Fruit fly (Drosophila melanogaster) whole organism, prepupa: ENCODE data around the gene Grip75.

Experiments used
- Blimp-1 ChIP-seq: fragments of 200-800 bp; sonication (Bioruptor generic); optimal IDR thresholded peaks from 3 replicates; lab custom pipeline; 2017; ENCODE audit warnings: missing biosample characterization, missing genetic modification characterization, mild to moderate bottlenecking, moderate library complexity, missing genetic modification reagents
- CG10631 ChIP-seq: fragments of 200-800 bp; sonication (Bioruptor generic); optimal IDR thresholded peaks from 2 replicates; lab custom pipeline; 2016; ENCODE audit warnings: missing biosample characterization, missing genetic modification characterization
- CG10669 ChIP-seq: fragments of 200-800 bp; sonication (Bioruptor generic); optimal IDR thresholded peaks from 3 replicates; lab custom pipeline; 2018; ENCODE audit warnings: missing biosample characterization, mild to moderate bottlenecking, missing genetic modification characterization, moderate library complexity
- CG11294 ChIP-seq: fragments of 200-800 bp; sonication (Bioruptor generic); IDR thresholded peaks from 2 replicates; pipeline ENCODE4 v1.3.6; 2022; ENCODE audit warnings: missing biosample characterization, missing genetic modification characterization
- CG11762 ChIP-seq: fragments of 200-800 bp; sonication (Bioruptor generic); optimal IDR thresholded peaks from 3 replicates; lab custom pipeline; 2016; ENCODE audit warnings: missing biosample characterization, missing genetic modification characterization; ENCODE audit not compliant: insufficient read depth
- CG15336 ChIP-seq: fragments of 200-800 bp; sonication (Bioruptor generic); IDR thresholded peaks from 2 replicates; pipeline ENCODE4 v1.3.6; 2022; ENCODE audit warnings: missing biosample characterization, missing genetic modification characterization
- CG1621 ChIP-seq: fragments of 200-800 bp; sonication (Bioruptor generic); optimal IDR thresholded peaks from 3 replicates; lab custom pipeline; 2018; ENCODE audit warnings: missing biosample characterization, mild to moderate bottlenecking, missing genetic modification characterization
- CG3032 ChIP-seq: fragments of 200-800 bp; optimal IDR thresholded peaks from 2 replicates; lab custom pipeline; 2019; ENCODE audit warnings: missing biosample characterization, mild to moderate bottlenecking, missing genetic modification characterization, moderate library complexity
- CG31627 ChIP-seq: fragments of 200-800 bp; sonication (Bioruptor generic); optimal IDR thresholded peaks from 3 replicates; lab custom pipeline; 2016; ENCODE audit warnings: missing biosample characterization, missing genetic modification characterization
- CG32006 ChIP-seq: fragments of 200-800 bp; sonication (Bioruptor generic); optimal IDR thresholded peaks from 3 replicates; lab custom pipeline; 2017; ENCODE audit warnings: missing biosample characterization, mild to moderate bottlenecking, missing genetic modification characterization
- CG3919 ChIP-seq: fragments of 200-800 bp; sonication (Bioruptor generic); optimal IDR thresholded peaks from 3 replicates; lab custom pipeline; 2016; ENCODE audit warnings: missing biosample characterization, missing genetic modification characterization
- CG6276 ChIP-seq: fragments of 200-800 bp; sonication (Bioruptor generic); optimal IDR thresholded peaks from 2 replicates; lab custom pipeline; 2017; ENCODE audit warnings: missing biosample characterization, mild to moderate bottlenecking, missing genetic modification characterization
- CG6808 ChIP-seq: fragments of 200-800 bp; sonication (Bioruptor generic); optimal IDR thresholded peaks from 3 replicates; lab custom pipeline; 2017; ENCODE audit warnings: missing biosample characterization, missing genetic modification characterization, mild to moderate bottlenecking, moderate library complexity, missing genetic modification reagents
- CG6854 ChIP-seq: fragments of 200-800 bp; sonication (Bioruptor generic); optimal IDR thresholded peaks from 2 replicates; lab custom pipeline; 2017; ENCODE audit warnings: missing biosample characterization, mild to moderate bottlenecking, missing genetic modification characterization
- CG8119 ChIP-seq: fragments of 200-800 bp; sonication (Bioruptor generic); IDR thresholded peaks from 3 replicates; pipeline ENCODE4 v1.3.6; 2022; ENCODE audit warnings: missing biosample characterization, missing genetic modification characterization
- CG8319 ChIP-seq: fragments of 200-800 bp; sonication (Bioruptor generic); optimal IDR thresholded peaks from 3 replicates; lab custom pipeline; 2016; ENCODE audit warnings: missing biosample characterization, missing genetic modification characterization
- CG8632 ChIP-seq: fragments of 200-800 bp; sonication (Bioruptor generic); optimal IDR thresholded peaks from 3 replicates; lab custom pipeline; 2016; ENCODE audit warnings: missing biosample characterization, missing genetic modification characterization
- CG9139 ChIP-seq: fragments of 200-800 bp; sonication (Bioruptor generic); optimal IDR thresholded peaks from 3 replicates; lab custom pipeline; 2017; ENCODE audit warnings: missing biosample characterization, mild to moderate bottlenecking, missing genetic modification characterization
- Eip78C ChIP-seq: fragments of 200-800 bp; sonication (Bioruptor generic); peaks from one replicate; lab custom pipeline; 2016; ENCODE audit warnings: missing biosample characterization, missing genetic modification characterization
- Eip93F ChIP-seq: fragments of 200-800 bp; sonication (Bioruptor generic); optimal IDR thresholded peaks from 2 replicates; lab custom pipeline; 2016; ENCODE audit warnings: missing biosample characterization, mild to moderate bottlenecking, missing genetic modification characterization
- Ets96B ChIP-seq: fragments of 200-800 bp; optimal IDR thresholded peaks from 2 replicates; lab custom pipeline; 2019; ENCODE audit warnings: missing biosample characterization, mild to moderate bottlenecking, missing genetic modification characterization, moderate library complexity
- Gug ChIP-seq: fragments of 200-800 bp; sonication (Bioruptor generic); IDR thresholded peaks from 2 replicates; pipeline ENCODE4 v1.3.6; 2022; ENCODE audit warnings: missing biosample characterization, missing genetic modification characterization
- Hr39 ChIP-seq: fragments of 200-800 bp; sonication (Bioruptor generic); optimal IDR thresholded peaks from 2 replicates; lab custom pipeline; 2016; ENCODE audit warnings: missing biosample characterization, missing genetic modification characterization
- Hr4 ChIP-seq: fragments of 200-800 bp; sonication (Bioruptor generic); optimal IDR thresholded peaks from 3 replicates; lab custom pipeline; 2016; ENCODE audit warnings: missing biosample characterization, missing genetic modification characterization
- Lpt ChIP-seq: fragments of 200-800 bp; sonication (Bioruptor generic); optimal IDR thresholded peaks from 3 replicates; lab custom pipeline; 2016; ENCODE audit warnings: missing biosample characterization, missing genetic modification characterization
- OdsH ChIP-seq: fragments of 200-800 bp; sonication (Bioruptor generic); optimal IDR thresholded peaks from 3 replicates; lab custom pipeline; 2016; ENCODE audit warnings: missing biosample characterization, missing genetic modification characterization
- Smox ChIP-seq: fragments of 200-800 bp; sonication (Bioruptor generic); optimal IDR thresholded peaks from 3 replicates; lab custom pipeline; 2016; ENCODE audit warnings: missing biosample characterization, missing genetic modification characterization
- Sox14 ChIP-seq: fragments of 200-800 bp; sonication (Bioruptor generic); optimal IDR thresholded peaks from 3 replicates; lab custom pipeline; 2016; ENCODE audit warnings: missing biosample characterization, missing genetic modification characterization
- Sox15 ChIP-seq: fragments of 200-800 bp; sonication (Bioruptor generic); optimal IDR thresholded peaks from 3 replicates; lab custom pipeline; 2016; ENCODE audit warnings: missing biosample characterization, missing genetic modification characterization
- achi ChIP-seq: fragments of 200-800 bp; sonication (Bioruptor generic); optimal IDR thresholded peaks from 3 replicates; lab custom pipeline; 2016; ENCODE audit warnings: missing biosample characterization, missing genetic modification characterization
- acj6 ChIP-seq: fragments of 200-800 bp; sonication (Bioruptor generic); optimal IDR thresholded peaks from 3 replicates; lab custom pipeline; 2016; ENCODE audit warnings: missing biosample characterization, missing genetic modification characterization
- cyc ChIP-seq: fragments of 200-800 bp; sonication (Bioruptor generic); optimal IDR thresholded peaks from 3 replicates; lab custom pipeline; 2016; ENCODE audit warnings: missing biosample characterization, missing genetic modification characterization
- dsx ChIP-seq: fragments of 200-800 bp; optimal IDR thresholded peaks from 3 replicates; lab custom pipeline; 2019; ENCODE audit warnings: missing biosample characterization, mild to moderate bottlenecking, missing genetic modification characterization, moderate library complexity; ENCODE audit not compliant: poor library complexity, severe bottlenecking
- eg ChIP-seq: fragments of 200-800 bp; sonication (Bioruptor generic); IDR thresholded peaks from 3 replicates; pipeline ENCODE4 v1.3.6; 2022; ENCODE audit warnings: missing biosample characterization, missing genetic modification characterization
- esn ChIP-seq: fragments of 200-800 bp; sonication (Bioruptor generic); optimal IDR thresholded peaks from 2 replicates; lab custom pipeline; 2016; ENCODE audit warnings: missing biosample characterization, mild to moderate bottlenecking, missing genetic modification characterization, moderate library complexity
- fd59A ChIP-seq: fragments of 200-800 bp; sonication (Bioruptor generic); optimal IDR thresholded peaks from 2 replicates; lab custom pipeline; 2017; ENCODE audit warnings: missing biosample characterization, mild to moderate bottlenecking, missing genetic modification characterization, missing genetic modification reagents
- fd85E ChIP-seq: fragments of 200-800 bp; sonication (Bioruptor generic); optimal IDR thresholded peaks from 3 replicates; lab custom pipeline; 2016; ENCODE audit warnings: missing biosample characterization, missing genetic modification characterization
- fkh ChIP-seq: fragments of 200-800 bp; sonication (Bioruptor generic); optimal IDR thresholded peaks from 3 replicates; lab custom pipeline; 2017; ENCODE audit warnings: missing biosample characterization, mild to moderate bottlenecking, missing genetic modification characterization, moderate library complexity
- net ChIP-seq: fragments of 200-800 bp; sonication (Bioruptor generic); optimal IDR thresholded peaks from 3 replicates; lab custom pipeline; 2016; ENCODE audit warnings: missing biosample characterization, missing genetic modification characterization
- salr ChIP-seq, 2 experiments: fragments of 200-800 bp; sonication (Bioruptor generic); optimal IDR thresholded peaks; 3 replicates each; lab custom pipeline; 2016 to 2018; ENCODE audit warnings: missing biosample characterization in 2 of 2, missing genetic modification characterization in 2 of 2, mild to moderate bottlenecking in 1 of 2
- ss ChIP-seq, 2 experiments: fragments of 200-800 bp; sonication (Bioruptor generic); optimal IDR thresholded peaks; 2 replicates in 1 of 2; 3 replicates in 1 of 2; lab custom pipeline; 2017 to 2018; ENCODE audit warnings: mild to moderate bottlenecking in 2 of 2, missing biosample characterization in 2 of 2, missing genetic modification characterization in 2 of 2, moderate library complexity in 1 of 2
- svp ChIP-seq: fragments of 200-800 bp; sonication (Bioruptor generic); peaks from one replicate; lab custom pipeline; 2016; ENCODE audit warnings: missing biosample characterization, missing genetic modification characterization
- topi ChIP-seq: fragments of 200-800 bp; sonication (Bioruptor generic); optimal IDR thresholded peaks from 3 replicates; lab custom pipeline; 2016; ENCODE audit warnings: missing biosample characterization, missing genetic modification characterization
- vri ChIP-seq: fragments of 200-800 bp; sonication (Bioruptor generic); optimal IDR thresholded peaks from 3 replicates; lab custom pipeline; 2016; ENCODE audit warnings: missing biosample characterization, mild to moderate bottlenecking, missing genetic modification characterization

The Grip75 gene

dm6 chr2L:10519225-10519624 lies 36.1 kb downstream of the Grip75 start (continued):
- TF ChIP-seq eg (peak; percentile 86), net (GFP tag; lab: Kevin White, UChicago) (peak; percentile 81), CG1621 (tag; lab: Kevin White, UChicago) (peak; percentile 84), CG6808 (peak; percentile 77), CG6276 (GFP tag; lab: Kevin White, UChicago) (peak; percentile 67), topi (GFP tag; lab: Kevin White, UChicago) (peak; percentile 90), Smox (GFP tag; lab: Kevin White, UChicago) (peak; percentile 87), Ets96B (tag; lab: Kevin White, UChicago) (peak; percentile 91), CG8119 (peak; percentile 82), ss (GFP tag; optimal IDR thresholded peaks at IDR 0.05; lab: Kevin White, UChicago) (peak; percentile 71 to 84), CG6854 (GFP tag; lab: Kevin White, UChicago) (peak; percentile 64), Eip93F (GFP tag; lab: Kevin White, UChicago) (peak; percentile 47), CG31627 (GFP tag; lab: Kevin White, UChicago) (peak; percentile 90), Hr4 (GFP tag; lab: Kevin White, UChicago) (peak; percentile 67), CG8632 (GFP tag; lab: Kevin White, UChicago) (peak; percentile 85), salr (GFP tag; optimal IDR thresholded peaks at IDR 0.05; lab: Kevin White, UChicago) (peak; percentile 17 to 72), achi (peak; percentile 83), cyc (GFP tag; lab: Kevin White, UChicago) (peak; percentile 90), Gug (GFP tag; lab: Robert Waterston, UW) (peak; percentile 63), vri (GFP tag; lab: Kevin White, UChicago) (peak; percentile 71), Sox14 (peak; percentile 91), CG11294 (peak; percentile 67), Sox15 (GFP tag; lab: Kevin White, UChicago) (peak; percentile 80), dsx (GFP tag; lab: Kevin White, UChicago) (peak; percentile 86), fd85E (GFP tag; lab: Kevin White, UChicago) (peak; percentile 52), CG32006 (GFP tag; lab: Kevin White, UChicago) (peak; percentile 66), fkh (GFP tag; lab: Kevin White, UChicago) (no peak), fd59A (GFP tag; lab: Kevin White, UChicago) (peak; percentile 76), CG3032 (tag; lab: Kevin White, UChicago) (peak; percentile 84), CG10669 (GFP tag; lab: Kevin White, UChicago) (peak; percentile 88), svp (peak; percentile 96), CG9139 (GFP tag; lab: Kevin White, UChicago) (peak; percentile 63), Blimp-1 (peak; percentile 61), CG11762 (GFP tag; lab: Kevin White, UChicago) (peak; percentile 63)

DNA sequence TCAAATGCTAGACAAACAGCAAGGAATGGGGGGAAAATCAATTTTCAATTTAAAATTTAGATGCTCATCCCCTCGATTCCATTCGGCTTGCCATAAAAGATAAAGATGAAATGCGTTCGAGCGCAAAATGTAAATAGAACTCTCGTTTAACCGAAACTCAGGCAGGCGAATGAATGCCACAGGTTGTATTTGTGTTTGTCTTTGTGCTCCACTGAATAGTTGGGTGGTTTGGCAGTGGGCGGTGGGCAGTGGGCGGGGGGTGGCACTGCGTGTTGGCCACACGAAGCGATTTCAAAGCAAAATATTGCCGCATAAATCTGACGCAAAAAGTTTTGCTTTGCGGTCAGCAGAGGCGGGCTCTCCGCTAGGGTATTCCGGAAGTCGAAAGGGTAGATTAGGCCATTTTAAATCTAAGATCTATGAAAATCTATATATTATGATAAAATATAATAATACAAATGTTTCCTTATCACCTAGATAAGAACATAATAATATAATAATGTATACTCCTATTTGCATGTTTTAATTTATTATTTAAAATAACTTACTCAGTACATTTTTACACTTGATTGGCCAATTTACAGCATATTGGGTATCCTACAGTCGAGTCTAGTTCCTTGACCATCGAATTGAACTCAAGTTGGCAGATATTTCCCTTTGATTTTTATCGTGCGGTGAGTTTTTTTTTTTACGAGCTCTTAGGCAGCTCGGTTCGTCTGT lies 39.2 kb downstream of the Grip75 start:
- TF ChIP-seq CG3919, result peak; percentile 1
- TF ChIP-seq Blimp-1, result no peak
- peak; percentile 46 for TF ChIP-seq Eip78C (GFP tag; lab: Kevin White, UChicago)
- peak; percentile 55; the same call in 2 of the 3 replicates for TF ChIP-seq CG8119
- TF ChIP-seq acj6 (GFP tag; lab: Kevin White, UChicago), result peak; percentile 9
- TF ChIP-seq CG10631, result peak; percentile 8
- no peak for TF ChIP-seq Hr39
- peak; percentile 63 for TF ChIP-seq CG32006 (GFP tag; lab: Kevin White, UChicago)
- TF ChIP-seq CG8319, result no peak
- peak in 1 of 2 experiments; percentile 13 for TF ChIP-seq salr (GFP tag; optimal IDR thresholded peaks at IDR 0.05; lab: Kevin White, UChicago)
- TF ChIP-seq fd85E (GFP tag; lab: Kevin White, UChicago), result no peak
- peak; percentile 10 for TF ChIP-seq Lpt (GFP tag; lab: Kevin White, UChicago)
- no peak for TF ChIP-seq dsx (GFP tag; lab: Kevin White, UChicago)
- TF ChIP-seq OdsH, result peak; percentile 28
- no peak for TF ChIP-seq esn (GFP tag; lab: Kevin White, UChicago)
- no peak for TF ChIP-seq eg
- peak; percentile 43; the same call in 1 of the 2 replicates for TF ChIP-seq CG15336 (GFP tag; lab: Robert Waterston, UW)
